Fruit fly (Drosophila melanogaster) whole organism, prepupa: Measurements from ENCODE around the gene Nhe2.
A peak's percentile ranks its signal among the peaks of the same experiment; 100 is the strongest.

Experiments
- CG10631 ChIP-seq: fragments of 200-800 bp; sonication (Bioruptor generic); optimal IDR thresholded peaks from 2 replicates; lab custom pipeline; 2016; ENCODE audit warnings: missing biosample characterization, missing genetic modification characterization
- CG11294 ChIP-seq: fragments of 200-800 bp; sonication (Bioruptor generic); IDR thresholded peaks from 2 replicates; pipeline ENCODE4 v1.3.6; 2022; ENCODE audit warnings: missing biosample characterization, missing genetic modification characterization
- CG11762 ChIP-seq: fragments of 200-800 bp; sonication (Bioruptor generic); optimal IDR thresholded peaks from 3 replicates; lab custom pipeline; 2016; ENCODE audit warnings: missing biosample characterization, missing genetic modification characterization; ENCODE audit not compliant: insufficient read depth
- CG11902 ChIP-seq: fragments of 200-800 bp; sonication (Bioruptor generic); optimal IDR thresholded peaks from 3 replicates; lab custom pipeline; 2016; ENCODE audit warnings: missing biosample characterization, missing genetic modification characterization
- CG15336 ChIP-seq: fragments of 200-800 bp; sonication (Bioruptor generic); IDR thresholded peaks from 2 replicates; pipeline ENCODE4 v1.3.6; 2022; ENCODE audit warnings: missing biosample characterization, missing genetic modification characterization
- CG1621 ChIP-seq: fragments of 200-800 bp; sonication (Bioruptor generic); optimal IDR thresholded peaks from 3 replicates; lab custom pipeline; 2018; ENCODE audit warnings: missing biosample characterization, mild to moderate bottlenecking, missing genetic modification characterization
- CG16779 ChIP-seq: fragments of 200-800 bp; sonication (Bioruptor generic); optimal IDR thresholded peaks from 3 replicates; lab custom pipeline; 2017; ENCODE audit warnings: missing biosample characterization, mild to moderate bottlenecking, missing genetic modification characterization
- CG3032 ChIP-seq: fragments of 200-800 bp; optimal IDR thresholded peaks from 2 replicates; lab custom pipeline; 2019; ENCODE audit warnings: missing biosample characterization, mild to moderate bottlenecking, missing genetic modification characterization, moderate library complexity
- CG31627 ChIP-seq: fragments of 200-800 bp; sonication (Bioruptor generic); optimal IDR thresholded peaks from 3 replicates; lab custom pipeline; 2016; ENCODE audit warnings: missing biosample characterization, missing genetic modification characterization
- CG34406 ChIP-seq: fragments of 200-800 bp; sonication (Bioruptor generic); optimal IDR thresholded peaks from 3 replicates; lab custom pipeline; 2016; ENCODE audit warnings: missing biosample characterization, missing genetic modification characterization
- CG3919 ChIP-seq: fragments of 200-800 bp; sonication (Bioruptor generic); optimal IDR thresholded peaks from 3 replicates; lab custom pipeline; 2016; ENCODE audit warnings: missing biosample characterization, missing genetic modification characterization
- CG4318 ChIP-seq: fragments of 200-800 bp; sonication (Bioruptor generic); optimal IDR thresholded peaks from 3 replicates; lab custom pipeline; 2017; ENCODE audit warnings: missing biosample characterization, mild to moderate bottlenecking, missing genetic modification characterization
- CG6276 ChIP-seq: fragments of 200-800 bp; sonication (Bioruptor generic); optimal IDR thresholded peaks from 2 replicates; lab custom pipeline; 2017; ENCODE audit warnings: missing biosample characterization, mild to moderate bottlenecking, missing genetic modification characterization
- CG6792 ChIP-seq: fragments of 200-800 bp; sonication (Bioruptor generic); optimal IDR thresholded peaks from 3 replicates; lab custom pipeline; 2016; ENCODE audit warnings: missing biosample characterization, missing genetic modification characterization
- CG6808 ChIP-seq: fragments of 200-800 bp; sonication (Bioruptor generic); optimal IDR thresholded peaks from 3 replicates; lab custom pipeline; 2017; ENCODE audit warnings: missing biosample characterization, missing genetic modification characterization, mild to moderate bottlenecking, moderate library complexity, missing genetic modification reagents
- CG7368 ChIP-seq: fragments of 200-800 bp; sonication (Bioruptor generic); optimal IDR thresholded peaks from 3 replicates; lab custom pipeline; 2016; ENCODE audit warnings: missing biosample characterization, missing genetic modification characterization
- CG8119 ChIP-seq: fragments of 200-800 bp; sonication (Bioruptor generic); IDR thresholded peaks from 3 replicates; pipeline ENCODE4 v1.3.6; 2022; ENCODE audit warnings: missing biosample characterization, missing genetic modification characterization
- CG8319 ChIP-seq: fragments of 200-800 bp; sonication (Bioruptor generic); optimal IDR thresholded peaks from 3 replicates; lab custom pipeline; 2016; ENCODE audit warnings: missing biosample characterization, missing genetic modification characterization
- CG8632 ChIP-seq: fragments of 200-800 bp; sonication (Bioruptor generic); optimal IDR thresholded peaks from 3 replicates; lab custom pipeline; 2016; ENCODE audit warnings: missing biosample characterization, missing genetic modification characterization
- CG9139 ChIP-seq: fragments of 200-800 bp; sonication (Bioruptor generic); optimal IDR thresholded peaks from 3 replicates; lab custom pipeline; 2017; ENCODE audit warnings: missing biosample characterization, mild to moderate bottlenecking, missing genetic modification characterization
- Eip75B ChIP-seq: fragments of 200-800 bp; sonication (Bioruptor generic); optimal IDR thresholded peaks from 3 replicates; lab custom pipeline; 2016; ENCODE audit warnings: missing biosample characterization, missing genetic modification characterization
- Eip78C ChIP-seq: fragments of 200-800 bp; sonication (Bioruptor generic); peaks from one replicate; lab custom pipeline; 2016; ENCODE audit warnings: missing biosample characterization, missing genetic modification characterization
- Eip93F ChIP-seq: fragments of 200-800 bp; sonication (Bioruptor generic); optimal IDR thresholded peaks from 2 replicates; lab custom pipeline; 2016; ENCODE audit warnings: missing biosample characterization, mild to moderate bottlenecking, missing genetic modification characterization
- Ets21C ChIP-seq: fragments of 200-800 bp; sonication (Bioruptor generic); optimal IDR thresholded peaks from 3 replicates; lab custom pipeline; 2016; ENCODE audit warnings: missing biosample characterization, missing genetic modification characterization
- Ets96B ChIP-seq: fragments of 200-800 bp; optimal IDR thresholded peaks from 2 replicates; lab custom pipeline; 2019; ENCODE audit warnings: missing biosample characterization, mild to moderate bottlenecking, missing genetic modification characterization, moderate library complexity
- Hr39 ChIP-seq: fragments of 200-800 bp; sonication (Bioruptor generic); optimal IDR thresholded peaks from 2 replicates; lab custom pipeline; 2016; ENCODE audit warnings: missing biosample characterization, missing genetic modification characterization
- Hr4 ChIP-seq: fragments of 200-800 bp; sonication (Bioruptor generic); optimal IDR thresholded peaks from 3 replicates; lab custom pipeline; 2016; ENCODE audit warnings: missing biosample characterization, missing genetic modification characterization
- Met ChIP-seq: fragments of 200-800 bp; sonication (Bioruptor generic); optimal IDR thresholded peaks from 3 replicates; lab custom pipeline; 2016; ENCODE audit warnings: missing biosample characterization, missing genetic modification characterization
- OdsH ChIP-seq: fragments of 200-800 bp; sonication (Bioruptor generic); optimal IDR thresholded peaks from 3 replicates; lab custom pipeline; 2016; ENCODE audit warnings: missing biosample characterization, missing genetic modification characterization
- Smox ChIP-seq: fragments of 200-800 bp; sonication (Bioruptor generic); optimal IDR thresholded peaks from 3 replicates; lab custom pipeline; 2016; ENCODE audit warnings: missing biosample characterization, missing genetic modification characterization
- Sox102F ChIP-seq: fragments of 200-800 bp; sonication (Bioruptor generic); optimal IDR thresholded peaks from 2 replicates; lab custom pipeline; 2016; ENCODE audit warnings: missing biosample characterization, mild to moderate bottlenecking, missing genetic modification characterization
- Sox14 ChIP-seq: fragments of 200-800 bp; sonication (Bioruptor generic); optimal IDR thresholded peaks from 3 replicates; lab custom pipeline; 2016; ENCODE audit warnings: missing biosample characterization, missing genetic modification characterization
- Sox15 ChIP-seq: fragments of 200-800 bp; sonication (Bioruptor generic); optimal IDR thresholded peaks from 3 replicates; lab custom pipeline; 2016; ENCODE audit warnings: missing biosample characterization, missing genetic modification characterization
- acj6 ChIP-seq: fragments of 200-800 bp; sonication (Bioruptor generic); optimal IDR thresholded peaks from 3 replicates; lab custom pipeline; 2016; ENCODE audit warnings: missing biosample characterization, missing genetic modification characterization
- cyc ChIP-seq: fragments of 200-800 bp; sonication (Bioruptor generic); optimal IDR thresholded peaks from 3 replicates; lab custom pipeline; 2016; ENCODE audit warnings: missing biosample characterization, missing genetic modification characterization
- esn ChIP-seq: fragments of 200-800 bp; sonication (Bioruptor generic); optimal IDR thresholded peaks from 2 replicates; lab custom pipeline; 2016; ENCODE audit warnings: missing biosample characterization, mild to moderate bottlenecking, missing genetic modification characterization, moderate library complexity
- fd85E ChIP-seq: fragments of 200-800 bp; sonication (Bioruptor generic); optimal IDR thresholded peaks from 3 replicates; lab custom pipeline; 2016; ENCODE audit warnings: missing biosample characterization, missing genetic modification characterization
- fkh ChIP-seq: fragments of 200-800 bp; sonication (Bioruptor generic); optimal IDR thresholded peaks from 3 replicates; lab custom pipeline; 2017; ENCODE audit warnings: missing biosample characterization, mild to moderate bottlenecking, missing genetic modification characterization, moderate library complexity
- lz ChIP-seq: fragments of 200-800 bp; sonication (Bioruptor generic); optimal IDR thresholded peaks from 3 replicates; lab custom pipeline; 2016; ENCODE audit warnings: missing biosample characterization, missing genetic modification characterization
- net ChIP-seq: fragments of 200-800 bp; sonication (Bioruptor generic); optimal IDR thresholded peaks from 3 replicates; lab custom pipeline; 2016; ENCODE audit warnings: missing biosample characterization, missing genetic modification characterization
- pdm3 ChIP-seq: fragments of 200-800 bp; sonication (Bioruptor generic); optimal IDR thresholded peaks from 3 replicates; lab custom pipeline; 2016; ENCODE audit warnings: missing biosample characterization, missing genetic modification characterization
- salr ChIP-seq, 2 experiments: fragments of 200-800 bp; sonication (Bioruptor generic); optimal IDR thresholded peaks; 3 replicates each; lab custom pipeline; 2016 to 2018; ENCODE audit warnings: missing biosample characterization in 2 of 2, missing genetic modification characterization in 2 of 2, mild to moderate bottlenecking in 1 of 2
- ss ChIP-seq, 2 experiments: fragments of 200-800 bp; sonication (Bioruptor generic); optimal IDR thresholded peaks; 2 replicates in 1 of 2; 3 replicates in 1 of 2; lab custom pipeline; 2017 to 2018; ENCODE audit warnings: mild to moderate bottlenecking in 2 of 2, missing biosample characterization in 2 of 2, missing genetic modification characterization in 2 of 2, moderate library complexity in 1 of 2
- svp ChIP-seq: fragments of 200-800 bp; sonication (Bioruptor generic); peaks from one replicate; lab custom pipeline; 2016; ENCODE audit warnings: missing biosample characterization, missing genetic modification characterization
- topi ChIP-seq: fragments of 200-800 bp; sonication (Bioruptor generic); optimal IDR thresholded peaks from 3 replicates; lab custom pipeline; 2016; ENCODE audit warnings: missing biosample characterization, missing genetic modification characterization
- vri ChIP-seq: fragments of 200-800 bp; sonication (Bioruptor generic); optimal IDR thresholded peaks from 3 replicates; lab custom pipeline; 2016; ENCODE audit warnings: missing biosample characterization, mild to moderate bottlenecking, missing genetic modification characterization

Gene Nhe2

dm6 chr2L:21108759-21109282 is 4.5 kb downstream of the Nhe2 start (continued):
- TF ChIP-seq Eip93F (peak; percentile 3), CG9139 (GFP tag; lab: Kevin White, UChicago) (no peak), CG3032 (tag; lab: Kevin White, UChicago) (no peak), cyc (GFP tag; lab: Kevin White, UChicago) (peak; percentile 46), Sox102F (peak; percentile 61), fd85E (no peak), Ets96B (tag; lab: Kevin White, UChicago) (no peak), net (GFP tag; lab: Kevin White, UChicago) (peak; percentile 37), topi (GFP tag; lab: Kevin White, UChicago) (peak; percentile 63), CG3919 (GFP tag; lab: Kevin White, UChicago) (no peak), Eip78C (peak; percentile 91)
- TF ChIP-seq, all 60 proteins: peak for 35

- TF ChIP-seq CG8632 (GFP tag; lab: Kevin White, UChicago) (no peak), Sox14 (GFP tag; lab: Kevin White, UChicago) (no peak), CG3032 (tag; lab: Kevin White, UChicago) (no peak), CG10631 (no peak), CG8319 (GFP tag; lab: Kevin White, UChicago) (no peak), ss (GFP tag; optimal IDR thresholded peaks at IDR 0.05; lab: Kevin White, UChicago) (no peak), lz (no peak), Sox15 (GFP tag; lab: Kevin White, UChicago) (no peak), CG11762 (no peak), CG7368 (no peak), CG11902 (GFP tag; lab: Kevin White, UChicago) (no peak)
- TF ChIP-seq, all 60 proteins: peak for 0
Observed at dm6 chr2L:21109680-21110079, 5.3 kb downstream of the Nhe2 start.

- no peak for TF ChIP-seq CG3032 (tag; lab: Kevin White, UChicago)
- TF ChIP-seq fkh (GFP tag; lab: Kevin White, UChicago), result peak; percentile 24
Observed at dm6 chr2L:21111849-21112248, 7.5 kb downstream of the Nhe2 start.

dm6 chr2L:21113546-21113945 is 9.2 kb downstream of the Nhe2 start:
- TF ChIP-seq vri (GFP tag; lab: Kevin White, UChicago), result peak; percentile 69
- no peak for TF ChIP-seq pdm3
- no peak for TF ChIP-seq CG4318 (GFP tag; lab: Kevin White, UChicago)
- no peak for TF ChIP-seq CG34406 (GFP tag; lab: Kevin White, UChicago)
- TF ChIP-seq acj6, result no peak
- TF ChIP-seq Hr39 (GFP tag; lab: Kevin White, UChicago), result no peak
- peak; percentile 39 for TF ChIP-seq fkh (GFP tag; lab: Kevin White, UChicago)
- TF ChIP-seq CG31627 (GFP tag; lab: Kevin White, UChicago), result no peak
- TF ChIP-seq CG8632 (GFP tag; lab: Kevin White, UChicago), result no peak
- TF ChIP-seq CG6276, result no peak
- TF ChIP-seq CG1621 (tag; lab: Kevin White, UChicago), result no peak
- TF ChIP-seq esn, result no peak
- TF ChIP-seq Eip75B (GFP tag; lab: Kevin White, UChicago), result no peak
- no peak for TF ChIP-seq Ets96B (tag; lab: Kevin White, UChicago)
- no peak for TF ChIP-seq CG16779 (tag; lab: Kevin White, UChicago)
- no peak for TF ChIP-seq CG15336 (GFP tag; lab: Robert Waterston, UW)
- no peak for TF ChIP-seq Ets21C (GFP tag; lab: Kevin White, UChicago)
- no peak for TF ChIP-seq CG11294
- TF ChIP-seq Met (GFP tag; lab: Kevin White, UChicago), result peak; percentile 15
- no peak for TF ChIP-seq OdsH (GFP tag; lab: Kevin White, UChicago)
- no peak for TF ChIP-seq CG9139 (GFP tag; lab: Kevin White, UChicago)
- no peak for TF ChIP-seq CG8119 (GFP tag; lab: Robert Waterston, UW)
- no peak for TF ChIP-seq Smox (GFP tag; lab: Kevin White, UChicago)
- no peak for TF ChIP-seq salr (GFP tag; optimal IDR thresholded peaks at IDR 0.05; lab: Kevin White, UChicago)
- TF ChIP-seq CG6808 (GFP tag; lab: Kevin White, UChicago), result no peak
- peak; percentile 83 for TF ChIP-seq svp (GFP tag; lab: Kevin White, UChicago)
- no peak for TF ChIP-seq CG11902 (GFP tag; lab: Kevin White, UChicago)
- TF ChIP-seq Eip93F, result peak; percentile 19
- no peak for TF ChIP-seq fd85E
- no peak for TF ChIP-seq Hr4 (GFP tag; lab: Kevin White, UChicago)
- TF ChIP-seq CG6792 (GFP tag; lab: Kevin White, UChicago), result no peak
- TF ChIP-seq cyc (GFP tag; lab: Kevin White, UChicago), result no peak
